Worm (Caenorhabditis elegans) whole organism, late embryonic: ENCODE data around the gene snr-4.
A peak's percentile ranks its signal among the peaks of the same experiment; 100 is the strongest.

Experiments used
- C08G9.2 ChIP-seq: sonication (generic microtip); optimal IDR thresholded peaks from 2 replicates; lab custom pipeline; 2016; ENCODE audit warnings: mild to moderate bottlenecking, missing genetic modification characterization, moderate library complexity, missing compliant biosample characterization
- C38D4.7 ChIP-seq: fragments of 200-800 bp; sonication (Bioruptor generic); optimal IDR thresholded peaks from 2 replicates; lab custom pipeline; 2018; ENCODE audit warnings: mild to moderate bottlenecking, missing genetic modification characterization, moderate library complexity, missing compliant biosample characterization
- F13H6.1 ChIP-seq: sonication (generic microtip); optimal IDR thresholded peaks from 2 replicates; lab custom pipeline; 2016; ENCODE audit warnings: missing genetic modification characterization, missing compliant biosample characterization
- K09A11.1 ChIP-seq: sonication (generic microtip); optimal IDR thresholded peaks from 2 replicates; lab custom pipeline; 2017; ENCODE audit warnings: antibody characterized with exemption, mild to moderate bottlenecking, missing genetic modification characterization, missing compliant biosample characterization; ENCODE audit not compliant: insufficient read depth
- ama-1 ChIP-seq: fragments of 150-350 bp; optimal IDR thresholded peaks from 2 replicates; lab custom pipeline; 2014
- ceh-14 ChIP-seq: sonication (generic microtip); optimal IDR thresholded peaks from 2 replicates; lab custom pipeline; 2016; ENCODE audit warnings: missing genotype, missing genetic modification characterization, missing compliant biosample characterization
- ceh-18 ChIP-seq: sonication (generic microtip); optimal IDR thresholded peaks from 2 replicates; lab custom pipeline; 2016; ENCODE audit warnings: missing genetic modification characterization, missing compliant biosample characterization
- ceh-19 ChIP-seq: fragments of 200-800 bp; sonication (Bioruptor generic); optimal IDR thresholded peaks from 2 replicates; lab custom pipeline; 2018; ENCODE audit warnings: mild to moderate bottlenecking, missing genetic modification characterization, missing compliant biosample characterization
- ceh-24 ChIP-seq: sonication (generic microtip); optimal IDR thresholded peaks from 2 replicates; lab custom pipeline; 2016; ENCODE audit warnings: mild to moderate bottlenecking, missing genetic modification characterization, missing compliant biosample characterization
- ceh-31 ChIP-seq: sonication (generic microtip); optimal IDR thresholded peaks from 2 replicates; lab custom pipeline; 2016; ENCODE audit warnings: missing genetic modification characterization, missing compliant biosample characterization
- ceh-34 ChIP-seq: sonication (generic microtip); optimal IDR thresholded peaks from 2 replicates; lab custom pipeline; 2016; ENCODE audit warnings: mild to moderate bottlenecking, missing genetic modification characterization, missing compliant biosample characterization
- ceh-45 ChIP-seq: fragments of 200-800 bp; sonication (Bioruptor generic); IDR thresholded peaks from 2 replicates; pipeline ENCODE4 v1.3.6; 2022; ENCODE audit warnings: missing genetic modification reagents, missing genetic modification characterization, missing compliant biosample characterization
- ceh-48 ChIP-seq: sonication (generic microtip); optimal IDR thresholded peaks from 2 replicates; lab custom pipeline; 2016; ENCODE audit warnings: missing genetic modification characterization, inconsistent platforms, missing compliant biosample characterization
- ceh-6 ChIP-seq: fragments of 200-800 bp; sonication (Bioruptor generic); optimal IDR thresholded peaks from 2 replicates; lab custom pipeline; 2018; ENCODE audit warnings: mild to moderate bottlenecking, missing genetic modification characterization, missing compliant biosample characterization
- ceh-9 ChIP-seq: sonication (generic microtip); optimal IDR thresholded peaks from 2 replicates; lab custom pipeline; 2016; ENCODE audit warnings: mild to moderate bottlenecking, missing genetic modification characterization, inconsistent platforms, missing compliant biosample characterization
- dmd-4 ChIP-seq: sonication (generic microtip); optimal IDR thresholded peaks from 2 replicates; lab custom pipeline; 2016; ENCODE audit warnings: borderline replicate concordance, missing genetic modification characterization, missing compliant biosample characterization
- dve-1 ChIP-seq: sonication (generic microtip); optimal IDR thresholded peaks from 2 replicates; lab custom pipeline; 2017; ENCODE audit warnings: antibody characterized with exemption, mild to moderate bottlenecking, missing genetic modification characterization, missing compliant biosample characterization
- elt-2 ChIP-seq: sonication (generic microtip); optimal IDR thresholded peaks from 2 replicates; lab custom pipeline; 2016; ENCODE audit warnings: missing genetic modification reagents, missing genetic modification characterization, missing compliant biosample characterization
- elt-4 ChIP-seq: sonication (generic microtip); optimal IDR thresholded peaks from 2 replicates; lab custom pipeline; 2016; ENCODE audit warnings: missing genetic modification characterization, missing compliant biosample characterization
- ets-4 ChIP-seq: sonication (generic microtip); optimal IDR thresholded peaks from 2 replicates; lab custom pipeline; 2016; ENCODE audit warnings: missing genetic modification characterization, missing compliant biosample characterization
- fax-1 ChIP-seq: sonication (generic microtip); optimal IDR thresholded peaks from 2 replicates; lab custom pipeline; 2016; ENCODE audit warnings: missing genotype, missing genetic modification characterization, missing compliant biosample characterization
- fkh-6 ChIP-seq: sonication (generic microtip); optimal IDR thresholded peaks from 2 replicates; lab custom pipeline; 2016; ENCODE audit warnings: missing genetic modification characterization, missing compliant biosample characterization
- gmeb-2 ChIP-seq: sonication (generic microtip); optimal IDR thresholded peaks from 2 replicates; lab custom pipeline; 2016; ENCODE audit warnings: missing genetic modification characterization, inconsistent platforms, missing compliant biosample characterization
- hlh-13 ChIP-seq: fragments of 200-800 bp; sonication (Bioruptor generic); optimal IDR thresholded peaks from 2 replicates; lab custom pipeline; 2018; ENCODE audit warnings: mild to moderate bottlenecking, missing genetic modification characterization, missing compliant biosample characterization
- hlh-30 ChIP-seq: sonication (generic microtip); optimal IDR thresholded peaks from 2 replicates; lab custom pipeline; 2017; ENCODE audit warnings: antibody characterized with exemption, missing genetic modification characterization, missing compliant biosample characterization; ENCODE audit not compliant: insufficient read depth
- lim-6 ChIP-seq: sonication (generic microtip); optimal IDR thresholded peaks from 2 replicates; lab custom pipeline; 2016; ENCODE audit warnings: missing genetic modification characterization, missing compliant biosample characterization
- madf-2 ChIP-seq: sonication (generic microtip); optimal IDR thresholded peaks from 2 replicates; lab custom pipeline; 2017; ENCODE audit warnings: missing genetic modification characterization, missing compliant biosample characterization
- nfya-1 ChIP-seq: sonication (generic microtip); optimal IDR thresholded peaks from 2 replicates; lab custom pipeline; 2017; ENCODE audit warnings: missing genetic modification characterization, mild to moderate bottlenecking, missing compliant biosample characterization, antibody characterized with exemption, moderate library complexity
- nhr-232 ChIP-seq: sonication (generic microtip); optimal IDR thresholded peaks from 2 replicates; lab custom pipeline; 2016; ENCODE audit warnings: missing genetic modification characterization, missing compliant biosample characterization
- npax-4 ChIP-seq: sonication (generic microtip); optimal IDR thresholded peaks from 2 replicates; lab custom pipeline; 2016; ENCODE audit warnings: missing genetic modification characterization, missing compliant biosample characterization
- pqm-1 ChIP-seq: sonication (generic microtip); optimal IDR thresholded peaks from 2 replicates; lab custom pipeline; 2016; ENCODE audit warnings: missing genetic modification characterization, missing compliant biosample characterization
- pros-1 ChIP-seq: fragments of 150-350 bp; optimal IDR thresholded peaks from 2 replicates; lab custom pipeline; 2014; ENCODE audit warnings: missing biosample characterization, missing genetic modification reagents, missing genetic modification characterization
- ref-2 ChIP-seq: sonication (generic microtip); optimal IDR thresholded peaks from 2 replicates; lab custom pipeline; 2016; ENCODE audit warnings: missing genetic modification characterization, missing compliant biosample characterization
- rnt-1 ChIP-seq: sonication (generic microtip); optimal IDR thresholded peaks from 2 replicates; lab custom pipeline; 2016; ENCODE audit warnings: missing genetic modification characterization, missing compliant biosample characterization
- sox-2 ChIP-seq: fragments of 200-800 bp; sonication (Bioruptor generic); IDR thresholded peaks from 2 replicates; pipeline ENCODE4 v1.3.6; 2022; ENCODE audit warnings: missing genetic modification reagents, missing genetic modification characterization, missing compliant biosample characterization
- sox-4 ChIP-seq: sonication (generic microtip); optimal IDR thresholded peaks from 2 replicates; lab custom pipeline; 2017; ENCODE audit warnings: mild to moderate bottlenecking, missing genetic modification characterization, inconsistent platforms, missing compliant biosample characterization
- syd-9 ChIP-seq: sonication (generic microtip); optimal IDR thresholded peaks from 2 replicates; lab custom pipeline; 2016; ENCODE audit warnings: mild to moderate bottlenecking, missing genetic modification characterization, moderate library complexity, missing compliant biosample characterization
- tbx-2 ChIP-seq: sonication (generic microtip); optimal IDR thresholded peaks from 2 replicates; lab custom pipeline; 2016; ENCODE audit warnings: missing genetic modification characterization, missing compliant biosample characterization
- tbx-7 ChIP-seq: sonication (generic microtip); optimal IDR thresholded peaks from 2 replicates; lab custom pipeline; 2016; ENCODE audit warnings: missing genotype, missing genetic modification characterization, missing compliant biosample characterization
- unc-3 ChIP-seq, 2 experiments: fragments of 200-800 bp in 1 of 2; sonication (Bioruptor generic) in 1 of 2; sonication (generic microtip) in 1 of 2; conservative IDR thresholded peaks in 1 of 2; optimal IDR thresholded peaks in 1 of 2; 2 replicates each; pipeline versions ENCODE4 v1.3.6 to Lab custom; 2016 to 2022; ENCODE audit warnings: missing compliant biosample characterization in 2 of 2, missing genetic modification characterization in 2 of 2, missing genetic modification reagents in 1 of 2
- unc-42 ChIP-seq: sonication (generic microtip); optimal IDR thresholded peaks from 2 replicates; lab custom pipeline; 2016; ENCODE audit warnings: missing genotype, missing genetic modification characterization, missing compliant biosample characterization
- unc-86 ChIP-seq: sonication (generic microtip); optimal IDR thresholded peaks from 2 replicates; lab custom pipeline; 2016; ENCODE audit warnings: missing genetic modification characterization, missing compliant biosample characterization
- zip-5 ChIP-seq: sonication (generic microtip); optimal IDR thresholded peaks from 2 replicates; lab custom pipeline; 2016; ENCODE audit warnings: missing genetic modification characterization, missing compliant biosample characterization
- ztf-16 ChIP-seq: sonication (generic microtip); optimal IDR thresholded peaks from 2 replicates; lab custom pipeline; 2017; ENCODE audit warnings: missing genetic modification characterization, missing compliant biosample characterization

Gene snr-4

ce11 chrV:11979673-11980561 is at the start of gene snr-4:
TSS of gene snr-4 (minus strand) at chrV:11979723.
- TF ChIP-seq dve-1 (tag; lab: Kevin White, UChicago) (peak; percentile 67), ceh-31 (tag; lab: Kevin White, UChicago) (peak; percentile 51), C38D4.7 (GFP tag; lab: Kevin White, UChicago) (peak; percentile 31), madf-2 (tag; lab: Kevin White, UChicago) (no peak), ztf-16 (tag; lab: Kevin White, UChicago) (peak; percentile 15), unc-3 (GFP tag; conservative IDR thresholded peaks at IDR 0.05; lab: Robert Waterston, UW) (no peak), unc-3 (tag; optimal IDR thresholded peaks at IDR 0.05; lab: Kevin White, UChicago) (peak; percentile 11), ets-4 (tag; lab: Kevin White, UChicago) (no peak), hlh-30 (tag; lab: Kevin White, UChicago) (peak; percentile 73), dmd-4 (no peak), ceh-34 (tag; lab: Kevin White, UChicago) (peak; percentile 63), ama-1 (peak; percentile 93), unc-42 (tag; lab: Kevin White, UChicago) (peak; percentile 70), nfya-1 (tag; lab: Kevin White, UChicago) (peak; percentile 89), ceh-14 (tag; lab: Kevin White, UChicago) (peak; percentile 1), ceh-19 (GFP tag; lab: Kevin White, UChicago) (no peak), elt-4 (no peak), fax-1 (tag; lab: Kevin White, UChicago) (peak; percentile 2), sox-2 (GFP tag; lab: Robert Waterston, UW) (peak; percentile 85), tbx-2 (tag; lab: Kevin White, UChicago) (peak; percentile 66), rnt-1 (tag; lab: Kevin White, UChicago) (peak; percentile 69), ceh-24 (tag; lab: Kevin White, UChicago) (no peak), ceh-45 (GFP tag; lab: Robert Waterston, UW) (no peak), ref-2 (tag; lab: Kevin White, UChicago) (peak; percentile 58), ceh-48 (tag; lab: Kevin White, UChicago) (no peak), elt-2 (peak; percentile 58), ceh-6 (GFP tag; lab: Kevin White, UChicago) (no peak), npax-4 (tag; lab: Kevin White, UChicago) (no peak), K09A11.1 (tag; lab: Kevin White, UChicago) (peak; percentile 10), ceh-18 (tag; lab: Kevin White, UChicago) (peak; percentile 84)

ce11 chrV:12028151-12028550 is 48.6 kb upstream of the snr-4 start:
- TF ChIP-seq ceh-6 (GFP tag; lab: Kevin White, UChicago) (no peak), ceh-9 (tag; lab: Kevin White, UChicago) (no peak), ceh-14 (tag; lab: Kevin White, UChicago) (no peak), gmeb-2 (tag; lab: Kevin White, UChicago) (no peak), C08G9.2 (no peak)

- TF ChIP-seq ceh-9 (tag; lab: Kevin White, UChicago) (no peak), hlh-13 (GFP tag; lab: Kevin White, UChicago) (no peak), lim-6 (no peak), syd-9 (tag; lab: Kevin White, UChicago) (peak; percentile 17), sox-4 (tag; lab: Kevin White, UChicago) (peak; percentile 37), unc-86 (tag; lab: Kevin White, UChicago) (no peak), fkh-6 (tag; lab: Kevin White, UChicago) (no peak), pros-1 (tag; lab: Kevin White, UChicago) (peak; percentile 53), zip-5 (tag; lab: Kevin White, UChicago) (no peak), tbx-7 (tag; lab: Kevin White, UChicago) (no peak), madf-2 (tag; lab: Kevin White, UChicago) (no peak), nhr-232 (tag; lab: Kevin White, UChicago) (no peak), fax-1 (tag; lab: Kevin White, UChicago) (no peak), unc-3 (GFP tag; conservative IDR thresholded peaks at IDR 0.05; lab: Robert Waterston, UW) (no peak), unc-3 (tag; optimal IDR thresholded peaks at IDR 0.05; lab: Kevin White, UChicago) (peak; percentile 32), nfya-1 (tag; lab: Kevin White, UChicago) (peak; percentile 48), pqm-1 (tag; lab: Kevin White, UChicago) (no peak), hlh-30 (tag; lab: Kevin White, UChicago) (no peak), F13H6.1 (tag; lab: Kevin White, UChicago) (peak; percentile 6), unc-42 (tag; lab: Kevin White, UChicago) (peak; percentile 74), ceh-45 (GFP tag; lab: Robert Waterston, UW) (no peak), tbx-2 (tag; lab: Kevin White, UChicago) (peak; percentile 53), C38D4.7 (GFP tag; lab: Kevin White, UChicago) (no peak)
Measured at ce11 chrV:12026878-12027477, 47.5 kb upstream of the snr-4 start.
